Fruit fly (Drosophila melanogaster) whole organism, prepupa: ENCODE data around the gene Cyt-b5-r.

Experiments
- CG10631 ChIP-seq: fragments of 200-800 bp; sonication (Bioruptor generic); optimal IDR thresholded peaks from 2 replicates; lab custom pipeline; 2016; ENCODE audit warnings: missing biosample characterization, missing genetic modification characterization
- CG11762 ChIP-seq: fragments of 200-800 bp; sonication (Bioruptor generic); optimal IDR thresholded peaks from 3 replicates; lab custom pipeline; 2016; ENCODE audit warnings: missing biosample characterization, missing genetic modification characterization; ENCODE audit not compliant: insufficient read depth
- CG15336 ChIP-seq: fragments of 200-800 bp; sonication (Bioruptor generic); IDR thresholded peaks from 2 replicates; pipeline ENCODE4 v1.3.6; 2022; ENCODE audit warnings: missing biosample characterization, missing genetic modification characterization
- CG1621 ChIP-seq: fragments of 200-800 bp; sonication (Bioruptor generic); optimal IDR thresholded peaks from 3 replicates; lab custom pipeline; 2018; ENCODE audit warnings: missing biosample characterization, mild to moderate bottlenecking, missing genetic modification characterization
- CG16779 ChIP-seq: fragments of 200-800 bp; sonication (Bioruptor generic); optimal IDR thresholded peaks from 3 replicates; lab custom pipeline; 2017; ENCODE audit warnings: missing biosample characterization, mild to moderate bottlenecking, missing genetic modification characterization
- CG3032 ChIP-seq: fragments of 200-800 bp; optimal IDR thresholded peaks from 2 replicates; lab custom pipeline; 2019; ENCODE audit warnings: missing biosample characterization, mild to moderate bottlenecking, missing genetic modification characterization, moderate library complexity
- CG31627 ChIP-seq: fragments of 200-800 bp; sonication (Bioruptor generic); optimal IDR thresholded peaks from 3 replicates; lab custom pipeline; 2016; ENCODE audit warnings: missing biosample characterization, missing genetic modification characterization
- CG32006 ChIP-seq: fragments of 200-800 bp; sonication (Bioruptor generic); optimal IDR thresholded peaks from 3 replicates; lab custom pipeline; 2017; ENCODE audit warnings: missing biosample characterization, mild to moderate bottlenecking, missing genetic modification characterization
- CG34406 ChIP-seq: fragments of 200-800 bp; sonication (Bioruptor generic); optimal IDR thresholded peaks from 3 replicates; lab custom pipeline; 2016; ENCODE audit warnings: missing biosample characterization, missing genetic modification characterization
- CG6276 ChIP-seq: fragments of 200-800 bp; sonication (Bioruptor generic); optimal IDR thresholded peaks from 2 replicates; lab custom pipeline; 2017; ENCODE audit warnings: missing biosample characterization, mild to moderate bottlenecking, missing genetic modification characterization
- CG7368 ChIP-seq: fragments of 200-800 bp; sonication (Bioruptor generic); optimal IDR thresholded peaks from 3 replicates; lab custom pipeline; 2016; ENCODE audit warnings: missing biosample characterization, missing genetic modification characterization
- CG9139 ChIP-seq: fragments of 200-800 bp; sonication (Bioruptor generic); optimal IDR thresholded peaks from 3 replicates; lab custom pipeline; 2017; ENCODE audit warnings: missing biosample characterization, mild to moderate bottlenecking, missing genetic modification characterization
- Eip78C ChIP-seq: fragments of 200-800 bp; sonication (Bioruptor generic); peaks from one replicate; lab custom pipeline; 2016; ENCODE audit warnings: missing biosample characterization, missing genetic modification characterization
- Eip93F ChIP-seq: fragments of 200-800 bp; sonication (Bioruptor generic); optimal IDR thresholded peaks from 2 replicates; lab custom pipeline; 2016; ENCODE audit warnings: missing biosample characterization, mild to moderate bottlenecking, missing genetic modification characterization
- Ets96B ChIP-seq: fragments of 200-800 bp; optimal IDR thresholded peaks from 2 replicates; lab custom pipeline; 2019; ENCODE audit warnings: missing biosample characterization, mild to moderate bottlenecking, missing genetic modification characterization, moderate library complexity
- Gug ChIP-seq: fragments of 200-800 bp; sonication (Bioruptor generic); IDR thresholded peaks from 2 replicates; pipeline ENCODE4 v1.3.6; 2022; ENCODE audit warnings: missing biosample characterization, missing genetic modification characterization
- Hr38 ChIP-seq: sonication (Bioruptor generic); optimal IDR thresholded peaks from 2 replicates; lab custom pipeline; 2016; ENCODE audit warnings: missing biosample characterization, missing genetic modification characterization
- Hr4 ChIP-seq: fragments of 200-800 bp; sonication (Bioruptor generic); optimal IDR thresholded peaks from 3 replicates; lab custom pipeline; 2016; ENCODE audit warnings: missing biosample characterization, missing genetic modification characterization
- Met ChIP-seq: fragments of 200-800 bp; sonication (Bioruptor generic); optimal IDR thresholded peaks from 3 replicates; lab custom pipeline; 2016; ENCODE audit warnings: missing biosample characterization, missing genetic modification characterization
- OdsH ChIP-seq: fragments of 200-800 bp; sonication (Bioruptor generic); optimal IDR thresholded peaks from 3 replicates; lab custom pipeline; 2016; ENCODE audit warnings: missing biosample characterization, missing genetic modification characterization
- Smox ChIP-seq: fragments of 200-800 bp; sonication (Bioruptor generic); optimal IDR thresholded peaks from 3 replicates; lab custom pipeline; 2016; ENCODE audit warnings: missing biosample characterization, missing genetic modification characterization
- Sox102F ChIP-seq: fragments of 200-800 bp; sonication (Bioruptor generic); optimal IDR thresholded peaks from 2 replicates; lab custom pipeline; 2016; ENCODE audit warnings: missing biosample characterization, mild to moderate bottlenecking, missing genetic modification characterization
- Sox14 ChIP-seq: fragments of 200-800 bp; sonication (Bioruptor generic); optimal IDR thresholded peaks from 3 replicates; lab custom pipeline; 2016; ENCODE audit warnings: missing biosample characterization, missing genetic modification characterization
- Sox15 ChIP-seq: fragments of 200-800 bp; sonication (Bioruptor generic); optimal IDR thresholded peaks from 3 replicates; lab custom pipeline; 2016; ENCODE audit warnings: missing biosample characterization, missing genetic modification characterization
- achi ChIP-seq: fragments of 200-800 bp; sonication (Bioruptor generic); optimal IDR thresholded peaks from 3 replicates; lab custom pipeline; 2016; ENCODE audit warnings: missing biosample characterization, missing genetic modification characterization
- cyc ChIP-seq: fragments of 200-800 bp; sonication (Bioruptor generic); optimal IDR thresholded peaks from 3 replicates; lab custom pipeline; 2016; ENCODE audit warnings: missing biosample characterization, missing genetic modification characterization
- esn ChIP-seq: fragments of 200-800 bp; sonication (Bioruptor generic); optimal IDR thresholded peaks from 2 replicates; lab custom pipeline; 2016; ENCODE audit warnings: missing biosample characterization, mild to moderate bottlenecking, missing genetic modification characterization, moderate library complexity
- fkh ChIP-seq: fragments of 200-800 bp; sonication (Bioruptor generic); optimal IDR thresholded peaks from 3 replicates; lab custom pipeline; 2017; ENCODE audit warnings: missing biosample characterization, mild to moderate bottlenecking, missing genetic modification characterization, moderate library complexity
- lz ChIP-seq: fragments of 200-800 bp; sonication (Bioruptor generic); optimal IDR thresholded peaks from 3 replicates; lab custom pipeline; 2016; ENCODE audit warnings: missing biosample characterization, missing genetic modification characterization
- net ChIP-seq: fragments of 200-800 bp; sonication (Bioruptor generic); optimal IDR thresholded peaks from 3 replicates; lab custom pipeline; 2016; ENCODE audit warnings: missing biosample characterization, missing genetic modification characterization
- pdm3 ChIP-seq: fragments of 200-800 bp; sonication (Bioruptor generic); optimal IDR thresholded peaks from 3 replicates; lab custom pipeline; 2016; ENCODE audit warnings: missing biosample characterization, missing genetic modification characterization
- salr ChIP-seq, 2 experiments: fragments of 200-800 bp; sonication (Bioruptor generic); optimal IDR thresholded peaks; 3 replicates each; lab custom pipeline; 2016 to 2018; ENCODE audit warnings: missing biosample characterization in 2 of 2, missing genetic modification characterization in 2 of 2, mild to moderate bottlenecking in 1 of 2
- ss ChIP-seq, 2 experiments: fragments of 200-800 bp; sonication (Bioruptor generic); optimal IDR thresholded peaks; 2 replicates in 1 of 2; 3 replicates in 1 of 2; lab custom pipeline; 2017 to 2018; ENCODE audit warnings: mild to moderate bottlenecking in 2 of 2, missing biosample characterization in 2 of 2, missing genetic modification characterization in 2 of 2, moderate library complexity in 1 of 2
- svp ChIP-seq: fragments of 200-800 bp; sonication (Bioruptor generic); peaks from one replicate; lab custom pipeline; 2016; ENCODE audit warnings: missing biosample characterization, missing genetic modification characterization
- topi ChIP-seq: fragments of 200-800 bp; sonication (Bioruptor generic); optimal IDR thresholded peaks from 3 replicates; lab custom pipeline; 2016; ENCODE audit warnings: missing biosample characterization, missing genetic modification characterization
- vri ChIP-seq: fragments of 200-800 bp; sonication (Bioruptor generic); optimal IDR thresholded peaks from 3 replicates; lab custom pipeline; 2016; ENCODE audit warnings: missing biosample characterization, mild to moderate bottlenecking, missing genetic modification characterization

Gene Cyt-b5-r

DNA sequence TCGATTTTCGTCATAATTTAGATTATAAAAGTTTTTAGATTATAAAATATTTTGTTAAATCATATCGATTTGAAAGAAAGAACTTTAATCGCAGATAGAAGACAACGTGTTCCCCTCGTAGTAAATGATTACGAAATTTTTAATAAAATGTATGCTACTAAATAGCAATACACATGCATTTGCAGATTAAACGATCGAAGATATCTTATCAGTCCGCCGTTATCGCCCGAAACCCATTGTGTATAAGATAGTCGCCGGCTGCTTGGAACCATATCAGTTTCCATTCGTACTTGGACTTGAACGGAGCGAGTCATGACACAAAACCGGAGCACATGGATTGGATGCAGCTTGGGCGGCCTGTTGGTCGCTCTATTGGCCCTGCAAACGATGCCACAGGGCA is 9.0 kb upstream of the Cyt-b5-r start:
- TF ChIP-seq achi (GFP tag; lab: Kevin White, UChicago) (no peak), svp (GFP tag; lab: Kevin White, UChicago) (peak; percentile 48), CG10631 (GFP tag; lab: Kevin White, UChicago) (no peak), Ets96B (no peak), vri (GFP tag; lab: Kevin White, UChicago) (peak; percentile 59), CG3032 (no peak), topi (no peak), CG11762 (GFP tag; lab: Kevin White, UChicago) (no peak), salr (GFP tag; optimal IDR thresholded peaks at IDR 0.05; lab: Kevin White, UChicago) (no peak), Hr38 (GFP tag; lab: Kevin White, UChicago) (no peak)

DNA sequence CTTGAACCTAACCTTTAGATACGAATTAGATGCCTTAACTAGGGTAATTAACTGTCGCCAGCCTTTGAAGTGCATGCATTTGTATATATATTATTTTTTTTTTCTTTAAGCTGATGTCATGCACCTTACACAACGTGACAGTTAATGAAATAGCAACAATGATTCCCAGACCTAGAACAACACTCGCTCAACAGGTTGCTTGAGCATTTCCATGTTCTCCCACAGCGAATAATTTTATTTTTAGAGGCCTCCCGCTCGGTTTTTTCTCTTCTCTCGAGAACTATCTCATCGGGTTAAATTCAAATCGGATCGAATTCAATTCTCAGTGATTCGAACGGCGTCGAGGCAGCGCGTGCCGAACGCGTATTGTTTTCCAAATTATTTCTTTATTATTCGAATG is 8.2 kb upstream of the Cyt-b5-r start, which contains the start of gene Ugt37D1:
Ugt37D1 (plus strand) TSS at position 321 of the 400 bp plus-strand sequence.
- TF ChIP-seq Eip78C (GFP tag; lab: Kevin White, UChicago) (peak; percentile 60), CG34406 (GFP tag; lab: Kevin White, UChicago) (no peak), salr (GFP tag; optimal IDR thresholded peaks at IDR 0.05; lab: Kevin White, UChicago) (peak in 1 of 2 experiments; percentile 2)

DNA sequence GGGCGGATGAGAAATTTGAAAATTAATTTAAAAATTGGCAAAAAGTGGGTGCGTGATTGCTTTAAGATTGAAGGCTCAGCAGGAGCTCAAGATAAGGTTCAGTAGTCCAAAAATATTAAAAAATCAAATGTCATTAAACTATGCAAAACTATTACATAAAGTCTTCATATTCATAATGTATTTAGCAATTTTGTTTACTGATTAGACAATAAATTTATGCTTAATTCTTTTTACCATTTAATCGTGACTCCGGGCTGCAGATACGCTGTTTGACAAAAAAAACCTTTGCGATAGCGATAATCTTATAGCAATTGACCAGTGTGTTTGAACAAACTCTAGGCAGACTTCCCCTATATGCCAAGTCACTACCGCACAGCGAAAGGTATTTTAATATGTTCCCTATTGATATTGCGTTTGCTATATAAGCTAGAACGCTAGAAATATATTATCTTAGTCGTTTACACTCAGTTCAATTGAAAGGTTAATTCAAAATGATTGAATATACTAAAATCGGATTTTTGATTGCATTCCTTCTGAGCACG is 5.7 kb upstream of the Cyt-b5-r start, which contains the start of gene Ugt37E1:
Ugt37E1 (plus strand) TSS at position 492 of the 542 bp plus-strand sequence.
- no peak for TF ChIP-seq Eip78C (GFP tag; lab: Kevin White, UChicago)
- TF ChIP-seq CG31627 (GFP tag; lab: Kevin White, UChicago): no peak
- TF ChIP-seq CG32006: no peak
- TF ChIP-seq Sox102F (GFP tag; lab: Kevin White, UChicago): no peak
- TF ChIP-seq CG34406 (GFP tag; lab: Kevin White, UChicago): no peak
- TF ChIP-seq CG11762 (GFP tag; lab: Kevin White, UChicago): no peak
- no peak for TF ChIP-seq OdsH (GFP tag; lab: Kevin White, UChicago)
- no peak for TF ChIP-seq CG3032
- no peak for TF ChIP-seq vri (GFP tag; lab: Kevin White, UChicago)
- TF ChIP-seq fkh (GFP tag; lab: Kevin White, UChicago): no peak
- no peak for TF ChIP-seq Hr4
- TF ChIP-seq CG9139: no peak

DNA sequence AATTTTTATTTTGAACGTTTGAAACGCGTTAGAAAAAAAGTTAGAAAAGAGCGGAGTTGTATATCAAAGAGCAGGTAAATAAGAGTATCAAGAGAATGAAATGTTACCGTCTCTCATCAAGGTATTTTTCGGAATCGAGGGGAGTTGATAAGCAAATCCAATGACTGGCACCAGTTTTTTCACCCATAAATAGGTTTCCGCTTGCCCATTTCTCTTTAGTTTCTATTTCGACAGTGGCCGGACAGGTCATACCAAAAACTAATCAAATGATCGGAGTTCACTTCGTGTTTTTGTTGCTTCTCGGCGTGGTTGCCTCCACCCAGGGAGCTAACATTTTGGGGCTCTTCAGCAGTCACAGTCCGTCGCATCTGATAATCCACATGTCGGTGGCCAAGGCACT is 3.4 kb upstream of the Cyt-b5-r start, which contains the start of gene Ugt37C2:
Ugt37C2 (plus strand) TSS at position 242 of the 400 bp plus-strand sequence.
- TF ChIP-seq CG6276 (GFP tag; lab: Kevin White, UChicago) (no peak), ss (GFP tag; optimal IDR thresholded peaks at IDR 0.05; lab: Kevin White, UChicago) (no peak), lz (GFP tag; lab: Kevin White, UChicago) (no peak)
- TF ChIP-seq, all 60 proteins: peak for 0

DNA sequence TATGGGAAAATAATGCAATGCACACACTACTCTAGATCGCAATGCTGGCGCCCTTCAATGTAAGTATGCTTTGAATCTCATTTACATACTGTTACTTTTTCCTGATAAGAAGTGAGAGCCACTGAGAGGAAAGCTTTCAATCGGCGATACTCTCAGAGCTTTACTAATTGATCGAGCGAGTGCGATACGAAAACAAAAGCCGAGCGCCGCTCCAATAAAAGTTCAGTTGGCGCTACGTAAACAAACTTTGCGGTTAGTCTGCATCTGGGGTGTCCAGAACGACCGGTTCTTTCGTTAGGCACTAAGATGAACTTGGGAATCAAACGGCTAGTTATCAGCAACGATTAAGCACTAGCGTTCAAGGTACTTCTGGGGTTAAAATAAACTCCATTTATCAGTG is 824 bp upstream of the Cyt-b5-r start, which contains the start of gene CG17928:
CG17928 (plus strand) TSS at position 224 of the 400 bp plus-strand sequence.
- TF ChIP-seq Sox102F (GFP tag; lab: Kevin White, UChicago): no peak
- TF ChIP-seq fkh (GFP tag; lab: Kevin White, UChicago): peak; percentile 16

DNA sequence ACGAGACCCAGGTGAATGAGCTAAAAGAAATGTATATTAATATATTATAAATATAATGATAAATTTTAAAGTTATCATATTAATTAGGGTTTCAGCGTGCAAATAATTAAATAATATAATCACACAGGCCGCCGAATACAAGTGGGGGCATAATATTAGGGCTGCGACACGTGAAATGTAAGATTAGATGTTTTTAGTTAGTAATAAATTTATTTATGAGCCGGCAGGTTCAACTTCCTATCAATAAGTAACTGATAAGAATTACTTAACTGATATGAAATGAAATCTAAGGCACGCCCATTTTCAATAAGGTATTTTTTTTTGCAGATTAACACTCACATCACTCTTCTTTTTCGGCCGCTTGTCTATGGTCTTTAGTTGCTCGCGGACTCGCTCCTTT is 641 bp downstream of the Cyt-b5-r start:
- TF ChIP-seq CG7368 (GFP tag; lab: Kevin White, UChicago) (no peak), CG16779 (no peak), Smox (no peak), Gug (GFP tag; lab: Robert Waterston, UW) (no peak), Sox14 (GFP tag; lab: Kevin White, UChicago) (no peak), Eip78C (GFP tag; lab: Kevin White, UChicago) (no peak), Sox15 (GFP tag; lab: Kevin White, UChicago) (no peak), CG11762 (GFP tag; lab: Kevin White, UChicago) (no peak), Met (no peak), CG31627 (GFP tag; lab: Kevin White, UChicago) (no peak), CG1621 (tag; lab: Kevin White, UChicago) (no peak), cyc (no peak), OdsH (GFP tag; lab: Kevin White, UChicago) (no peak), pdm3 (GFP tag; lab: Kevin White, UChicago) (no peak), Eip93F (GFP tag; lab: Kevin White, UChicago) (no peak), esn (GFP tag; lab: Kevin White, UChicago) (no peak), lz (GFP tag; lab: Kevin White, UChicago) (no peak), CG15336 (GFP tag; lab: Robert Waterston, UW) (no peak), achi (GFP tag; lab: Kevin White, UChicago) (no peak), net (GFP tag; lab: Kevin White, UChicago) (no peak)
